Worm (Caenorhabditis elegans): ENCODE results near the gene C38C3.6.

DNA sequence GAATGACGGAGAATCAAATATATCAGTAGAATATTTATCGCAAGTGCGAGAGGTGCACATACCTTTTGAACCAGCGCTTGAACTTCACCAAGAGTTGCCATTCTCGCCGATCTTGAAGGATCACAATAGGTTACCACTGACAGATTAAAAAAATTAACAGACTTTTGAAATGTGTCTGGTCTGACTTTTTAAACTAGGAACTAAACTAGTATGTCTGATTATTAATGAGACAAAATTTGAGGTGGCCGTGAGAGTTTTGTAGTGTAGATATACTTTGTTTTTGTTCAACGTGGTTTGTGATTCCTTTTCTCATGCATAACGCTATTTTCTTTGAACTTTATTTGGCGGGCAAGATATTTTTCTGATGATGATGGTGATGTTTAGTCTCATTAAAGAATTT lies 30.4 kb upstream of the C38C3.6 start, which contains the start of gene str-240:
- TF ChIP-seq nhr-11 (tag; optimal IDR thresholded peaks at IDR 0.05): no peak
- no peak for TF ChIP-seq elt-2 (tag; optimal IDR thresholded peaks at IDR 0.05)
- TF ChIP-seq unc-55 (GFP tag; optimal IDR thresholded peaks at IDR 0.05): no peak
- no peak for TF ChIP-seq unc-42 (tag; optimal IDR thresholded peaks at IDR 0.05)
- no peak for TF ChIP-seq T23F11.4 (GFP tag; optimal IDR thresholded peaks at IDR 0.05)
- no peak for TF ChIP-seq eyg-1 (tag; optimal IDR thresholded peaks at IDR 0.05)
- no peak for TF ChIP-seq npax-4 (tag; optimal IDR thresholded peaks at IDR 0.05)
- no peak for TF ChIP-seq pqm-1 (tag; optimal IDR thresholded peaks at IDR 0.05)
